Fruit fly (Drosophila melanogaster): ENCODE results near the gene CG10657.

Gene CG10657

dm6 chr3L:12447501-12447900 is 49.5 kb downstream of the CG10657 start:
- TF ChIP-seq sens (GFP tag), result peak; percentile 33
- peak; percentile 21 for TF ChIP-seq dmrt11E (tag; optimal IDR thresholded peaks at IDR 0.05)
- TF ChIP-seq CG1792 (GFP tag; optimal IDR thresholded peaks at IDR 0.05), result no peak
- TF ChIP-seq wdn (GFP tag; IDR thresholded peaks at IDR 0.05), result no peak
- TF ChIP-seq zen (tag; optimal IDR thresholded peaks at IDR 0.05), result no peak
- TF ChIP-seq abd-A (tag; optimal IDR thresholded peaks at IDR 0.05), result no peak
- no peak for TF ChIP-seq ken (GFP tag; IDR thresholded peaks at IDR 0.05)
- TF ChIP-seq Scr (GFP tag; IDR thresholded peaks at IDR 0.05; ENCODE audit: partially characterized antibody), result no peak

DNA sequence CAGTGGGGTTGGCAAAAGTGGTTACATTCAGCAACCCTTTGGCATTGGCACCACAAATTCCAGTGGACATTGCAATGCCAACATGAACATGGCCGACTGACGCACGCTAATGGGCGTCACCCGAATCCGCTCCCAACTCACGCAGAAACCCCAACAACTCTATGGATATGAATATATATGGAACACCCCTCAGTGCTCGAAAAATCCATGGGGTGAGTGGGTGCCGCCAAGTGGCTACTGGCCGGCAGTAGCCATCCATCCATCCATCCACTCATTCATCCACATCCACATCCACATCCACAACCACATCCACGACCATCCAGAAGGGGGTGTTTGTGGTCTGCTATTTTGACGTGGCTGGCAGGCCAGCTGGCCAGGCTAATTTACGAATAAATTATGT is 49.9 kb downstream of the CG10657 start:
- TF ChIP-seq CG16779 (GFP tag; IDR thresholded peaks at IDR 0.05), result no peak
- TF ChIP-seq Nf-YC (tag; optimal IDR thresholded peaks at IDR 0.05), result peak; percentile 70
- TF ChIP-seq Nf-YB (GFP tag; optimal IDR thresholded peaks at IDR 0.05), result peak; percentile 82
- TF ChIP-seq wdn (GFP tag; IDR thresholded peaks at IDR 0.05), result no peak

DNA sequence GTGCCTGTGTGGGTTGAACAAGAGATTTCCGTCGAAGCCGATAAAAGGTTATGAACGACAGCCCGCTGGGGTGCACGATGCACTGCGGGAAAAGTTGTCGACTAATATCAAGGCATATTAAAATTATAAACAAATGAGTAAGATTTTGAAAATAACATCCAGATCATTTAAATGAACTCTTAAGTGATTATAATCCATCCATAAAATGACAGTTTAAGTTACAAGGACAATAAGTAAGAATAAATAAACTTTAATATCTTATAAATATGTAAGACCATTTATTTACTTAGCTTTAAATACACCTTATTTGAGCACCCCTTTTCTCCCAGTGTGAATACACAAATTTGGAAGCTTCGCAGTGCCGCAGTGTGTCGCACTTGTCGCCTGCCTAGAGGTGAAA is 53.0 kb downstream of the CG10657 start:
- TF ChIP-seq CG11560 (tag; IDR thresholded peaks at IDR 0.05) (no peak), bsh (GFP tag; optimal IDR thresholded peaks at IDR 0.05) (peak in 1 of 2 experiments; percentile 22), CG6254 (GFP tag; optimal IDR thresholded peaks at IDR 0.05) (peak; percentile 63), CoRest (tag; optimal IDR thresholded peaks at IDR 0.05) (peak; percentile 5), fd96Cb (tag; optimal IDR thresholded peaks at IDR 0.05) (peak; percentile 54), sens (GFP tag) (peak; percentile 19), CG12769 (tag; optimal IDR thresholded peaks at IDR 0.05) (no peak), her (GFP tag; optimal IDR thresholded peaks at IDR 0.05) (no peak), D (optimal IDR thresholded peaks at IDR 0.05) (no peak), D (GFP tag; optimal IDR thresholded peaks at IDR 0.05) (peak; percentile 72), Elba2 (GFP tag; optimal IDR thresholded peaks at IDR 0.05) (no peak), CG14710 (tag; optimal IDR thresholded peaks at IDR 0.05) (peak; percentile 74), Ssrp (tag; optimal IDR thresholded peaks at IDR 0.05) (peak; percentile 21), CG32767 (GFP tag; IDR thresholded peaks at IDR 0.05) (no peak), CG43689 (GFP tag; IDR thresholded peaks at IDR 0.05) (no peak), CG10979 (tag; optimal IDR thresholded peaks at IDR 0.05) (peak; percentile 83), lilli (GFP tag; optimal IDR thresholded peaks at IDR 0.05) (no peak), grau (tag; optimal IDR thresholded peaks at IDR 0.05) (peak; percentile 7), CG2712 (tag; optimal IDR thresholded peaks at IDR 0.05) (peak; percentile 69), CG31441 (GFP tag; IDR thresholded peaks at IDR 0.05) (0 out of 2 replicates have a peak, but pooled peaks have one; percentile 39), CG12391 (tag; optimal IDR thresholded peaks at IDR 0.05) (peak; percentile 36), CG33557 (GFP tag; optimal IDR thresholded peaks at IDR 0.05) (peak; percentile 6), phol (tag; optimal IDR thresholded peaks at IDR 0.05) (peak; percentile 59), CG17359 (tag; optimal IDR thresholded peaks at IDR 0.05) (no peak), CG4360 (GFP tag; IDR thresholded peaks at IDR 0.05) (no peak), zf30C (GFP tag; optimal IDR thresholded peaks at IDR 0.05) (peak; percentile 68), Stat92E (GFP tag; optimal IDR thresholded peaks at IDR 0.05) (peak in 1 of 3 experiments; percentile 13), Max (GFP tag; optimal IDR thresholded peaks at IDR 0.05) (peak; percentile 19), prd (optimal IDR thresholded peaks at IDR 0.05) (no peak), prd (GFP tag; IDR thresholded peaks at IDR 0.05) (0 out of 3 replicates have a peak, but pooled peaks have one; percentile 13), Fer2 (tag; optimal IDR thresholded peaks at IDR 0.05) (no peak), CG17361 (GFP tag; IDR thresholded peaks at IDR 0.05) (peak; percentile 50; the same call in 2 of the 3 replicates), Xrp1 (GFP tag; IDR thresholded peaks at IDR 0.05) (peak; percentile 39; the same call in 1 of the 2 replicates), gem (tag; optimal IDR thresholded peaks at IDR 0.05) (peak; percentile 37), CG18262 (tag; optimal IDR thresholded peaks at IDR 0.05) (peak; percentile 62), Sox100B (GFP tag; optimal IDR thresholded peaks at IDR 0.05) (peak; percentile 38), CG4707 (GFP tag; optimal IDR thresholded peaks at IDR 0.05) (no peak), dmrt11E (tag; optimal IDR thresholded peaks at IDR 0.05) (peak; percentile 71)

Measured in whole organism, embryonic.